Worm (Caenorhabditis elegans): Measurements from ENCODE around the gene sap-49.

sap-49 gene

ce11 chrII:8001428-8001827 lies 34.1 kb downstream of the sap-49 start:
- no peak for TF ChIP-seq nfya-2 (GFP tag; IDR thresholded peaks at IDR 0.05)
- no peak for TF ChIP-seq T07F8.4 (tag; optimal IDR thresholded peaks at IDR 0.05)
- peak; percentile 89 for TF ChIP-seq nhr-80 (tag; optimal IDR thresholded peaks at IDR 0.05)

ce11 chrII:7991279-7991678 lies 44.3 kb downstream of the sap-49 start:
- TF ChIP-seq lir-1 (GFP tag; conservative IDR thresholded peaks at IDR 0.05) = no peak
- no peak for TF ChIP-seq B0336.3 (GFP tag; IDR thresholded peaks at IDR 0.05)
- no peak for TF ChIP-seq C17E4.6 (GFP tag; IDR thresholded peaks at IDR 0.05)
- TF ChIP-seq gei-17 (GFP tag; optimal IDR thresholded peaks at IDR 0.05) = no peak
- TF ChIP-seq ztf-22 (GFP tag; optimal IDR thresholded peaks at IDR 0.05) = no peak
- no peak for TF ChIP-seq sea-2 (GFP tag; IDR thresholded peaks at IDR 0.05)
- TF ChIP-seq nfya-2 (GFP tag; IDR thresholded peaks at IDR 0.05) = no peak
- no peak for TF ChIP-seq K12H6.12 (tag; optimal IDR thresholded peaks at IDR 0.05)
- TF ChIP-seq lin-54 (GFP tag; optimal IDR thresholded peaks at IDR 0.05) = no peak
- no peak for TF ChIP-seq rec-8 (tag; optimal IDR thresholded peaks at IDR 0.05)
- TF ChIP-seq F52B5.7 (tag; optimal IDR thresholded peaks at IDR 0.05) = no peak
- no peak for TF ChIP-seq B0019.2 (GFP tag; conservative IDR thresholded peaks at IDR 0.05)
- no peak for TF ChIP-seq madf-10 (tag; optimal IDR thresholded peaks at IDR 0.05)
- no peak for TF ChIP-seq hlh-12 (tag; optimal IDR thresholded peaks at IDR 0.05)
- no peak for TF ChIP-seq cebp-1 (GFP tag; IDR thresholded peaks at IDR 0.05)
- TF ChIP-seq cebp-1 (tag; optimal IDR thresholded peaks at IDR 0.05) = no peak
- no peak for TF ChIP-seq Y67H2A.10 (GFP tag; conservative IDR thresholded peaks at IDR 0.05)
- TF ChIP-seq dpff-1 (tag; optimal IDR thresholded peaks at IDR 0.05) = no peak
- TF ChIP-seq ztf-6 (GFP tag; IDR thresholded peaks at IDR 0.05) = no peak

- no peak for TF ChIP-seq F52B5.7 (tag; optimal IDR thresholded peaks at IDR 0.05)
- no peak for TF ChIP-seq F55B11.4 (tag; optimal IDR thresholded peaks at IDR 0.05; ENCODE audit: borderline replicate concordance, insufficient read depth)
- TF ChIP-seq ccch-3 (GFP tag; optimal IDR thresholded peaks at IDR 0.05) = no peak
- TF ChIP-seq unc-62 (GFP tag; optimal IDR thresholded peaks at IDR 0.05) = no peak
- TF ChIP-seq nhr-120 (GFP tag; IDR thresholded peaks at IDR 0.05) = no peak
- no peak for TF ChIP-seq lsy-27 (tag; optimal IDR thresholded peaks at IDR 0.05; ENCODE audit: borderline replicate concordance, insufficient read depth)
- TF ChIP-seq nhr-179 (tag; optimal IDR thresholded peaks at IDR 0.05) = no peak
- no peak for TF ChIP-seq attf-3 (GFP tag; conservative IDR thresholded peaks at IDR 0.05)
- no peak for TF ChIP-seq madf-3 (GFP tag; IDR thresholded peaks at IDR 0.05)
- TF ChIP-seq nhr-90 (tag; optimal IDR thresholded peaks at IDR 0.05) = no peak
- TF ChIP-seq lin-35 (GFP tag; optimal IDR thresholded peaks at IDR 0.05) = no peak
- TF ChIP-seq zfh-2 (GFP tag; conservative IDR thresholded peaks at IDR 0.05) = no peak
- TF ChIP-seq egrh-3 (GFP tag; IDR thresholded peaks at IDR 0.05) = no peak
- TF ChIP-seq hlh-26 (GFP tag; conservative IDR thresholded peaks at IDR 0.05) = no peak
- no peak for TF ChIP-seq him-1 (tag; optimal IDR thresholded peaks at IDR 0.05)
- TF ChIP-seq lag-1 (GFP tag; IDR thresholded peaks at IDR 0.05) = no peak
- no peak for TF ChIP-seq nhr-27 (tag; optimal IDR thresholded peaks at IDR 0.05)
- no peak for TF ChIP-seq somi-1 (GFP tag; optimal IDR thresholded peaks at IDR 0.05)
- no peak for TF ChIP-seq C06A6.2 (GFP tag; conservative IDR thresholded peaks at IDR 0.05)
Measured at ce11 chrII:7990192-7990591, 45.4 kb downstream of the sap-49 start.

Measured in whole organism, young adult.